Fruit fly (Drosophila melanogaster) whole organism, embryonic: ENCODE data around the gene CG14721.

ENCODE experiments used
- CG10274 ChIP-seq: fragments of 200-800 bp; sonication (Bioruptor generic); optimal IDR thresholded peaks from 3 replicates; lab custom pipeline; 2017; ENCODE audit warnings: missing biosample characterization, mild to moderate bottlenecking, missing genetic modification characterization
- CG10565 ChIP-seq: fragments of 200-800 bp; sonication (Bioruptor generic); optimal IDR thresholded peaks from 3 replicates; lab custom pipeline; 2016; ENCODE audit warnings: missing biosample characterization, mild to moderate bottlenecking, missing genetic modification characterization
- CG11093 ChIP-seq: fragments of 200-800 bp; sonication (Bioruptor generic); IDR thresholded peaks from 3 replicates; pipeline ENCODE4 v1.3.6; 2022; ENCODE audit warnings: missing biosample characterization, missing genetic modification characterization
- CG12155 ChIP-seq: fragments of 200-800 bp; sonication (Bioruptor generic); optimal IDR thresholded peaks from 3 replicates; lab custom pipeline; 2016; ENCODE audit warnings: missing biosample characterization, missing genetic modification characterization
- CG13123 ChIP-seq: fragments of 200-800 bp; sonication (Bioruptor generic); optimal IDR thresholded peaks from 2 replicates; lab custom pipeline; 2016; ENCODE audit warnings: missing biosample characterization, missing genetic modification characterization
- CG13287 ChIP-seq: fragments of 200-800 bp; sonication (Bioruptor generic); IDR thresholded peaks from 2 replicates; pipeline ENCODE4 v1.3.6; 2022; ENCODE audit warnings: missing biosample characterization, missing genetic modification characterization; ENCODE audit not compliant: partially characterized antibody
- CG14050 ChIP-seq: fragments of 200-800 bp; sonication (Bioruptor generic); IDR thresholded peaks from 3 replicates; pipeline ENCODE4 v1.3.6; 2022; ENCODE audit warnings: missing biosample characterization, missing genetic modification characterization
- CG14965 ChIP-seq: fragments of 200-800 bp; sonication (Bioruptor generic); optimal IDR thresholded peaks from 2 replicates; lab custom pipeline; 2016; ENCODE audit warnings: missing biosample characterization, missing genetic modification characterization, borderline replicate concordance
- CG1647 ChIP-seq: fragments of 200-800 bp; sonication (Bioruptor generic); optimal IDR thresholded peaks from 3 replicates; lab custom pipeline; 2016; ENCODE audit warnings: missing biosample characterization, missing genetic modification characterization
- CG1792 ChIP-seq: fragments of 200-800 bp; sonication (Bioruptor generic); optimal IDR thresholded peaks from 2 replicates; lab custom pipeline; 2016; ENCODE audit warnings: missing biosample characterization, missing genetic modification characterization
- CG2116 ChIP-seq: fragments of 200-800 bp; sonication (Bioruptor generic); optimal IDR thresholded peaks from 3 replicates; lab custom pipeline; 2018; ENCODE audit warnings: missing biosample characterization, mild to moderate bottlenecking, missing genetic modification characterization
- CG2120 ChIP-seq: fragments of 200-800 bp; sonication (Bioruptor generic); optimal IDR thresholded peaks from 3 replicates; lab custom pipeline; 2016; ENCODE audit warnings: missing biosample characterization, missing genetic modification characterization
- CG3281 ChIP-seq: fragments of 200-800 bp; sonication (Bioruptor generic); optimal IDR thresholded peaks from 3 replicates; lab custom pipeline; 2017; ENCODE audit warnings: missing biosample characterization, mild to moderate bottlenecking, missing genetic modification characterization
- CG4328 ChIP-seq: fragments of 200-800 bp; sonication (Bioruptor generic); optimal IDR thresholded peaks from 3 replicates; lab custom pipeline; 2017; ENCODE audit warnings: missing biosample characterization, missing genetic modification reagents, missing genetic modification characterization
- CG4424 ChIP-seq: fragments of 200-800 bp; sonication (Bioruptor generic); optimal IDR thresholded peaks from 3 replicates; lab custom pipeline; 2016; ENCODE audit warnings: missing biosample characterization, missing genetic modification characterization
- CG8388 ChIP-seq: fragments of 200-800 bp; sonication (Bioruptor generic); optimal IDR thresholded peaks from 2 replicates; lab custom pipeline; 2019; ENCODE audit warnings: missing biosample characterization, mild to moderate bottlenecking, missing genetic modification characterization, moderate library complexity
- CG9876 ChIP-seq: fragments of 200-800 bp; sonication (Bioruptor generic); optimal IDR thresholded peaks from 2 replicates; lab custom pipeline; 2016; ENCODE audit warnings: missing biosample characterization, missing genetic modification characterization
- Camta ChIP-seq: fragments of 200-800 bp; sonication (Bioruptor generic); optimal IDR thresholded peaks from 2 replicates; lab custom pipeline; 2016; ENCODE audit warnings: missing biosample characterization, missing genetic modification characterization
- CoRest ChIP-seq: fragments of 200-800 bp; sonication (Bioruptor generic); optimal IDR thresholded peaks from 3 replicates; lab custom pipeline; 2018; ENCODE audit warnings: missing biosample characterization, mild to moderate bottlenecking, missing genetic modification characterization, moderate library complexity
- Dbx ChIP-seq: fragments of 200-800 bp; sonication (Bioruptor generic); IDR thresholded peaks from 3 replicates; pipeline ENCODE4 v1.3.6; 2022; ENCODE audit warnings: missing biosample characterization, missing genetic modification characterization
- Jarid2 ChIP-seq: fragments of 200-800 bp; sonication (Bioruptor generic); optimal IDR thresholded peaks from 3 replicates; lab custom pipeline; 2017; ENCODE audit warnings: mild to moderate bottlenecking, missing biosample characterization, missing genetic modification reagents, missing genetic modification characterization
- Lhr ChIP-seq: fragments of 200-800 bp; sonication (Bioruptor generic); optimal IDR thresholded peaks from 3 replicates; lab custom pipeline; 2017; ENCODE audit warnings: mild to moderate bottlenecking, missing biosample characterization, missing genetic modification reagents, missing genetic modification characterization
- Lpt ChIP-seq: fragments of >200 bp; optimal IDR thresholded peaks from 2 replicates; lab custom pipeline; 2018; ENCODE audit warnings: missing biosample characterization, missing genetic modification characterization
- Meics ChIP-seq: fragments of 200-800 bp; sonication (Bioruptor generic); optimal IDR thresholded peaks from 2 replicates; lab custom pipeline; 2017; ENCODE audit warnings: missing biosample characterization, mild to moderate bottlenecking, missing genetic modification characterization
- NFAT ChIP-seq: fragments of 200-800 bp; sonication (Bioruptor generic); IDR thresholded peaks from 2 replicates; pipeline ENCODE4 v1.3.6; 2022; ENCODE audit warnings: missing biosample characterization, missing genetic modification characterization
- PHDP ChIP-seq: fragments of 200-800 bp; sonication (Bioruptor generic); optimal IDR thresholded peaks from 3 replicates; lab custom pipeline; 2018; ENCODE audit warnings: missing biosample characterization, mild to moderate bottlenecking, missing genetic modification characterization, moderate library complexity
- Sin3A ChIP-seq: fragments of >200 bp; optimal IDR thresholded peaks from 2 replicates; lab custom pipeline; 2018
- Spps ChIP-seq: fragments of 200-800 bp; sonication (Bioruptor generic); optimal IDR thresholded peaks from 2 replicates; lab custom pipeline; 2018; ENCODE audit warnings: missing biosample characterization, mild to moderate bottlenecking, missing genetic modification characterization
- da ChIP-seq: fragments of 200-800 bp; sonication (Bioruptor generic); optimal IDR thresholded peaks from 2 replicates; lab custom pipeline; 2016; ENCODE audit warnings: missing biosample characterization, missing genetic modification characterization
- danr ChIP-seq: fragments of 200-800 bp; sonication (Bioruptor generic); IDR thresholded peaks from 2 replicates; pipeline ENCODE4 v1.3.6; 2022; ENCODE audit warnings: missing biosample characterization, missing genetic modification characterization
- en ChIP-seq: fragments of 200-800 bp; sonication (Bioruptor generic); optimal IDR thresholded peaks from 2 replicates; lab custom pipeline; 2016; ENCODE audit warnings: missing biosample characterization, missing genetic modification characterization
- eve ChIP-seq, 2 experiments: fragments of >200 bp; optimal IDR thresholded peaks; 2 replicates each; lab custom pipeline; 2017; ENCODE audit warnings: missing biosample characterization in 2 of 2, missing genetic modification characterization in 2 of 2
- ewg ChIP-seq: fragments of 200-800 bp; sonication (Bioruptor generic); optimal IDR thresholded peaks from 3 replicates; lab custom pipeline; 2017; ENCODE audit warnings: mild to moderate bottlenecking, missing biosample characterization, missing genetic modification reagents, missing genetic modification characterization
- gsb ChIP-seq: fragments of 200-800 bp; sonication (Bioruptor generic); IDR thresholded peaks from 2 replicates; pipeline ENCODE4 v1.3.6; 2022; ENCODE audit warnings: missing biosample characterization, missing genetic modification characterization
- hb ChIP-seq: fragments of 200-800 bp; sonication (Bioruptor generic); IDR thresholded peaks from 3 replicates; pipeline ENCODE4 v1.3.6; 2022; ENCODE audit warnings: missing biosample characterization, missing genetic modification characterization; ENCODE audit not compliant: partially characterized antibody
- knrl ChIP-seq: fragments of 200-800 bp; sonication (Bioruptor generic); IDR thresholded peaks from 3 replicates; pipeline ENCODE4 v1.3.6; 2022; ENCODE audit warnings: missing biosample characterization, missing genetic modification characterization; ENCODE audit not compliant: partially characterized antibody
- lbe ChIP-seq: fragments of 200-800 bp; sonication (Bioruptor generic); optimal IDR thresholded peaks from 2 replicates; lab custom pipeline; 2016; ENCODE audit warnings: missing biosample characterization, mild to moderate bottlenecking, missing genetic modification characterization
- nom ChIP-seq: fragments of 200-800 bp; sonication (Bioruptor generic); optimal IDR thresholded peaks from 2 replicates; lab custom pipeline; 2017; ENCODE audit warnings: missing biosample characterization, missing genetic modification characterization, mild to moderate bottlenecking, moderate library complexity, missing genetic modification reagents
- rib ChIP-seq: fragments of 200-800 bp; sonication (Bioruptor generic); IDR thresholded peaks from 2 replicates; pipeline ENCODE4 v1.3.6; 2022; ENCODE audit warnings: missing biosample characterization, missing genetic modification characterization
- run ChIP-seq: fragments of 200-800 bp; sonication (Bioruptor generic); optimal IDR thresholded peaks from 3 replicates; lab custom pipeline; 2018; ENCODE audit warnings: missing biosample characterization, mild to moderate bottlenecking, missing genetic modification characterization
- schlank ChIP-seq: fragments of 200-800 bp; sonication (Bioruptor generic); optimal IDR thresholded peaks from 2 replicates; lab custom pipeline; 2018; ENCODE audit warnings: missing biosample characterization, mild to moderate bottlenecking, missing genetic modification characterization
- scrt ChIP-seq: fragments of 200-800 bp; sonication (Bioruptor generic); optimal IDR thresholded peaks from 2 replicates; lab custom pipeline; 2018; ENCODE audit warnings: missing biosample characterization, mild to moderate bottlenecking, missing genetic modification characterization, moderate library complexity
- seq ChIP-seq: fragments of 200-800 bp; sonication (Bioruptor generic); IDR thresholded peaks from 2 replicates; pipeline ENCODE4 v1.3.6; 2022; ENCODE audit warnings: missing biosample characterization, missing genetic modification characterization
- shn ChIP-seq: fragments of 200-800 bp; sonication (Bioruptor generic); optimal IDR thresholded peaks from 3 replicates; lab custom pipeline; 2016; ENCODE audit warnings: missing biosample characterization, missing genetic modification characterization
- sna ChIP-seq: fragments of 200-800 bp; sonication (Bioruptor generic); IDR thresholded peaks from 2 replicates; pipeline ENCODE4 v1.3.6; 2022; ENCODE audit warnings: missing biosample characterization, missing genetic modification characterization; ENCODE audit not compliant: partially characterized antibody
- sr ChIP-seq: fragments of 200-800 bp; sonication (Bioruptor generic); IDR thresholded peaks from 3 replicates; pipeline ENCODE4 v1.3.6; 2022; ENCODE audit warnings: missing biosample characterization, missing genetic modification characterization
- ssp ChIP-seq: fragments of 200-800 bp; sonication (Bioruptor generic); IDR thresholded peaks from 2 replicates; pipeline ENCODE4 v1.3.6; 2022; ENCODE audit warnings: missing biosample characterization, missing genetic modification characterization
- tll ChIP-seq, 2 experiments: fragments of 200-800 bp in 1 of 2; fragments of >200 bp in 1 of 2; sonication (Bioruptor generic) in 1 of 2; optimal IDR thresholded peaks; 2 replicates each; lab custom pipeline; 2017 to 2019; ENCODE audit warnings: missing biosample characterization in 2 of 2, missing genetic modification characterization in 2 of 2, mild to moderate bottlenecking in 1 of 2, moderate library complexity in 1 of 2
- ttk ChIP-seq: fragments of 200-800 bp; sonication (Bioruptor generic); IDR thresholded peaks from 2 replicates; pipeline ENCODE4 v2.1.2; 2022; ENCODE audit warnings: missing biosample characterization, missing genetic modification characterization
- unpg ChIP-seq: fragments of 200-800 bp; sonication (Bioruptor generic); optimal IDR thresholded peaks from 3 replicates; lab custom pipeline; 2018; ENCODE audit warnings: missing biosample characterization, mild to moderate bottlenecking, missing genetic modification characterization, moderate library complexity
- zf30C ChIP-seq: fragments of 200-800 bp; sonication (Bioruptor generic); optimal IDR thresholded peaks from 3 replicates; lab custom pipeline; 2018; ENCODE audit warnings: missing biosample characterization, mild to moderate bottlenecking, missing genetic modification characterization

Gene CG14721

dm6 chr3R:11758507-11759184 lies 23.4 kb downstream of the CG14721 start (continued):
- TF ChIP-seq CoRest, result peak; percentile 43
- TF ChIP-seq CG9876, result no peak
- TF ChIP-seq sr (GFP tag; lab: Robert Waterston, UW), result no peak
- TF ChIP-seq CG2120 (GFP tag; lab: Kevin White, UChicago), result peak; percentile 55
- no peak for TF ChIP-seq shn (GFP tag; lab: Kevin White, UChicago)
- TF ChIP-seq PHDP (tag; lab: Kevin White, UChicago), result no peak
- TF ChIP-seq scrt (GFP tag; lab: Kevin White, UChicago), result no peak
- no peak for TF ChIP-seq da
- no peak for TF ChIP-seq CG10565 (GFP tag; lab: Kevin White, UChicago)
- TF ChIP-seq rib (GFP tag; lab: Robert Waterston, UW), result no peak
- TF ChIP-seq lbe, result peak; percentile 58
- TF ChIP-seq Meics (GFP tag; lab: Kevin White, UChicago), result peak; percentile 44
- no peak for TF ChIP-seq danr (GFP tag; lab: Robert Waterston, UW)
- TF ChIP-seq ewg (GFP tag; lab: Kevin White, UChicago), result no peak
- no peak for TF ChIP-seq en
- TF ChIP-seq sna (GFP tag; lab: Robert Waterston, UW), result no peak
- no peak for TF ChIP-seq zf30C (GFP tag; lab: Kevin White, UChicago)
- TF ChIP-seq Lhr (GFP tag; lab: Kevin White, UChicago), result no peak
- TF ChIP-seq seq, result no peak
- peak in 1 of 2 experiments; percentile 78 for TF ChIP-seq eve (GFP tag; optimal IDR thresholded peaks at IDR 0.05; lab: Kevin White, UChicago)
- no peak for TF ChIP-seq Spps (tag; lab: Kevin White, UChicago)
- no peak for TF ChIP-seq Jarid2 (GFP tag; lab: Kevin White, UChicago)
- TF ChIP-seq Camta, result no peak
- TF ChIP-seq CG10274 (GFP tag; lab: Kevin White, UChicago), result no peak
- no peak for TF ChIP-seq CG13123 (GFP tag; lab: Kevin White, UChicago)
- TF ChIP-seq unpg (GFP tag; lab: Kevin White, UChicago), result no peak
- no peak for TF ChIP-seq CG14965 (GFP tag; lab: Kevin White, UChicago)
- TF ChIP-seq knrl (GFP tag; lab: Robert Waterston, UW), result no peak
- TF ChIP-seq CG3281 (GFP tag; lab: Kevin White, UChicago), result peak; percentile 54
- TF ChIP-seq ttk, result no peak
- no peak for TF ChIP-seq ssp (GFP tag; lab: Robert Waterston, UW)
- TF ChIP-seq CG4328 (GFP tag; lab: Kevin White, UChicago), result peak; percentile 46
- no peak for TF ChIP-seq CG8388 (GFP tag; lab: Kevin White, UChicago)
- no peak for TF ChIP-seq gsb
- no peak for TF ChIP-seq run
- TF ChIP-seq CG2116 (GFP tag; lab: Kevin White, UChicago), result no peak
- no peak for TF ChIP-seq CG11093 (GFP tag; lab: Robert Waterston, UW)
- TF ChIP-seq NFAT, result no peak
- TF ChIP-seq CG13287, result no peak
- peak; percentile 82 for TF ChIP-seq nom (GFP tag; lab: Kevin White, UChicago)
- no peak for TF ChIP-seq schlank (tag; lab: Kevin White, UChicago)
- TF ChIP-seq CG12155, result peak; percentile 0
- no peak for TF ChIP-seq Lpt (GFP tag; lab: Kevin White, UChicago)
- TF ChIP-seq Dbx, result no peak
- TF ChIP-seq CG1647 (GFP tag; lab: Kevin White, UChicago), result no peak
- TF ChIP-seq hb (GFP tag; lab: Robert Waterston, UW), result no peak
- TF ChIP-seq Sin3A (lab: Kevin White, UChicago), result no peak
- TF ChIP-seq CG1792 (GFP tag; lab: Kevin White, UChicago), result no peak
- TF ChIP-seq tll (GFP tag; optimal IDR thresholded peaks at IDR 0.05; lab: Kevin White, UChicago), result no peak
- TF ChIP-seq CG14050 (GFP tag; lab: Robert Waterston, UW), result no peak
- TF ChIP-seq CG4424 (GFP tag; lab: Kevin White, UChicago), result no peak
